Fruit fly (Drosophila melanogaster): ENCODE results near the gene CG40228.

- TF ChIP-seq CTCF (optimal IDR thresholded peaks at IDR 0.05) (no peak), CG8478 (optimal IDR thresholded peaks at IDR 0.05) (no peak)
Observed at dm6 chr3L:27086696-27087095, 3.0 kb upstream of the CG40228 start.

Data from S2 (cell line).